Worm (Caenorhabditis elegans) whole organism, midembryonic: ENCODE results near the gene R53.5.

Experiments used
- T22C8.4 ChIP-seq: fragments of 200-800 bp; sonication (Bioruptor generic); IDR thresholded peaks from 2 replicates; pipeline ENCODE4 v1.3.6; 2022; ENCODE audit warnings: missing genetic modification characterization, missing compliant biosample characterization
- cog-1 ChIP-seq: sonication (generic microtip); optimal IDR thresholded peaks from 2 replicates; lab custom pipeline; 2016; ENCODE audit warnings: missing genetic modification characterization, missing compliant biosample characterization

DNA sequence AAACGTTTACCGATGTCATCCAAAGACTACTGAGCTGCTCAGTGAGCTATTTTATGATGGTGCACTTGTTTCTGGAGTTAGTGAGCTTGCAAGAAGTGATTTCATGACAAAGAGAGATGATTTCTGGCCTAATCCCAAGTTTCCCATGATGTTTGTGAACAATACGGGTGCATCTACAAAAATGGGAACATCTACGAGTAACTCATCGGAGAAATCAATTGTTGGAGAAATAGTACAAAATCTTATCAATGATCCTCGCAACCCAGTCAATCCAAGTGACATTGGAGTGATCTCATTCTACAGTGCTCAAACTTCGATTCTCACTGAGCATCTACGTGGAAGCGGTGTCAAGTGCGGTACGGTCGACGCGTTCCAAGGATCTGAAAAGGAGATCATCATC lies 41.8 kb downstream of the R53.5 start:
- TF ChIP-seq cog-1 (tag; lab: Kevin White, UChicago) (no peak), T22C8.4 (GFP tag; lab: Robert Waterston, UW) (no peak)
